Fruit fly (Drosophila melanogaster) whole organism, pupa: ENCODE results near the gene Wdr59.

Experiments
- CG10348 ChIP-seq: fragments of 200-800 bp; sonication (Bioruptor generic); IDR thresholded peaks from 2 replicates; pipeline ENCODE4 v1.3.6; 2022; ENCODE audit warnings: missing biosample characterization, missing genetic modification characterization
- CG12605 ChIP-seq: fragments of 200-800 bp; sonication (Bioruptor generic); IDR thresholded peaks from 2 replicates; pipeline ENCODE4 v1.3.6; 2022; ENCODE audit warnings: missing biosample characterization, missing genetic modification characterization
- CG13204 ChIP-seq: fragments of 200-800 bp; sonication (Bioruptor generic); optimal IDR thresholded peaks from 2 replicates; lab custom pipeline; 2018; ENCODE audit warnings: missing biosample characterization, mild to moderate bottlenecking, missing genetic modification characterization, moderate library complexity
- CG14655 ChIP-seq: fragments of 200-800 bp; sonication (Bioruptor generic); optimal IDR thresholded peaks from 3 replicates; lab custom pipeline; 2017; ENCODE audit warnings: mild to moderate bottlenecking, missing biosample characterization, missing genetic modification reagents, missing genetic modification characterization
- CG15710 ChIP-seq: fragments of 200-800 bp; sonication (Bioruptor generic); optimal IDR thresholded peaks from 2 replicates; lab custom pipeline; 2018; ENCODE audit warnings: missing biosample characterization, mild to moderate bottlenecking, missing genetic modification characterization, moderate library complexity
- CG17806 ChIP-seq: fragments of 200-800 bp; sonication (Bioruptor generic); optimal IDR thresholded peaks from 2 replicates; lab custom pipeline; 2018; ENCODE audit warnings: missing biosample characterization, mild to moderate bottlenecking, missing genetic modification characterization, moderate library complexity
- CG32121 ChIP-seq: fragments of 200-800 bp; sonication (Bioruptor generic); IDR thresholded peaks from 2 replicates; pipeline ENCODE4 v1.3.6; 2022; ENCODE audit warnings: missing biosample characterization, missing genetic modification characterization
- CG34367 ChIP-seq: fragments of 200-800 bp; sonication (Bioruptor generic); optimal IDR thresholded peaks from 2 replicates; lab custom pipeline; 2018; ENCODE audit warnings: missing biosample characterization, mild to moderate bottlenecking, missing genetic modification characterization
- CG4496 ChIP-seq: fragments of 200-800 bp; sonication (Bioruptor generic); IDR thresholded peaks from 3 replicates; pipeline ENCODE4 v1.3.6; 2022; ENCODE audit warnings: missing biosample characterization, missing genetic modification characterization
- CG8159 ChIP-seq: fragments of 200-800 bp; sonication (Bioruptor generic); optimal IDR thresholded peaks from 3 replicates; lab custom pipeline; 2018; ENCODE audit warnings: missing biosample characterization, mild to moderate bottlenecking, missing genetic modification characterization, moderate library complexity
- CG8301 ChIP-seq: fragments of 200-800 bp; sonication (Bioruptor generic); optimal IDR thresholded peaks from 2 replicates; lab custom pipeline; 2018; ENCODE audit warnings: missing biosample characterization, mild to moderate bottlenecking, missing genetic modification characterization
- CG9948 ChIP-seq: fragments of 200-800 bp; sonication (Bioruptor generic); optimal IDR thresholded peaks from 2 replicates; lab custom pipeline; 2018; ENCODE audit warnings: missing biosample characterization, mild to moderate bottlenecking, missing genetic modification characterization, moderate library complexity
- D1 ChIP-seq: fragments of 200-800 bp; sonication (Bioruptor generic); optimal IDR thresholded peaks from 2 replicates; lab custom pipeline; 2018; ENCODE audit warnings: missing biosample characterization, mild to moderate bottlenecking, missing genetic modification characterization, moderate library complexity
- EcR ChIP-seq: fragments of 200-800 bp; sonication (Bioruptor generic); optimal IDR thresholded peaks from 3 replicates; lab custom pipeline; 2019; ENCODE audit warnings: missing biosample characterization, missing genetic modification characterization, mild to moderate bottlenecking, moderate library complexity, missing genetic modification reagents
- Ets98B ChIP-seq: fragments of 200-800 bp; sonication (Bioruptor generic); IDR thresholded peaks from 2 replicates; pipeline ENCODE4 v1.3.6; 2022; ENCODE audit warnings: missing biosample characterization, missing genetic modification characterization
- Pif1A ChIP-seq: fragments of 200-800 bp; sonication (Bioruptor generic); optimal IDR thresholded peaks from 3 replicates; lab custom pipeline; 2016; ENCODE audit warnings: missing biosample characterization, missing genetic modification characterization
- Pif1B ChIP-seq: fragments of 200-800 bp; sonication (Bioruptor generic); optimal IDR thresholded peaks from 3 replicates; lab custom pipeline; 2016; ENCODE audit warnings: missing biosample characterization, missing genetic modification characterization
- Snoo ChIP-seq: fragments of 200-800 bp; sonication (Bioruptor generic); optimal IDR thresholded peaks from 3 replicates; lab custom pipeline; 2017; ENCODE audit warnings: missing biosample characterization, mild to moderate bottlenecking, missing genetic modification characterization, inconsistent platforms
- gl ChIP-seq: fragments of 200-800 bp; sonication (Bioruptor generic); optimal IDR thresholded peaks from 2 replicates; lab custom pipeline; 2018; ENCODE audit warnings: missing biosample characterization, mild to moderate bottlenecking, missing genetic modification characterization
- rn ChIP-seq: fragments of 200-800 bp; sonication (Bioruptor generic); IDR thresholded peaks from 2 replicates; pipeline ENCODE4 v1.3.6; 2022; ENCODE audit warnings: missing biosample characterization, missing genetic modification characterization

The Wdr59 gene

DNA sequence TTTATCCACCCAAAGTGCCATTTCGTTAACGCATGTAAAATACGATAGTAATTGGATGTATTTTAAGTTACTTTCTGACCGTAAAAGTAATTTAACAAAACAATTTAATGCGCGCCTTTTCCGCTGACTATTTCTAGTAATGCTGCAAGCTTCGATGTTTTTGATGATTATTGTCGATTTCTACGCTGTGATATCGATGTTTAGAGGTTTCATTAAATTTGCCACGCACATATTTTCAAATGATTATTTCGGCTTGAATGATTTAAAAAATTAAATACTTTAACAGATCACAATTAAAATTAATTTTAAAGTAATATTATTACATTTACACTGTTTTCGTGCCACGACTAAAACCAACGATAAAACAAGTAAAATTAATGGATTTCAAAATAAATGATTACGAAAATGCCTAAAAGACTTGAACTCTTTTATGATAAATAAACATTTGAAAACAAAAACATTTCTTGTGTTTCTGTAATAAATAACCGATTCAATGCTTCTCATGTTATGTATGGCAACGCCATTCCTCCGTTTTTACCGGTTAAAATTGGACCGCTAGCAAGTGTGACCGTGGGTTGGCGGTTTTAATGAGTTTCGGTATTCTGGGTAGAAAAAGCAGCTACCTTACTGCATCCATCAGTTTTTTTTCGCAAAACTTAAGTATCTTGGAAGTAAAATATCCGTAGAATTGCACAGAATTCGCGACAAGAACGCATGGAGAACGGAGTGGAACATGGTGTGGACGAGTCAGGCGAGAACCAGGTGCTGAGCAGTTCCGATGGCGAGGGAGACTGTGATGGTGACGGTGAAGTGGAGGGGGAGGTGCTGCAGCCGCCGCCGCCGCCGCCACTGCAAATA lies 39.1 kb downstream of the Wdr59 start, which contains the start of the genes RfC38 and CG4751:
TSS of gene RfC38 (minus strand) at position 495 of the 858 bp plus-strand sequence.
TSS of gene CG4751 (plus strand) at position 587 of the 858 bp plus-strand sequence.
- TF ChIP-seq Pif1A (GFP tag; lab: Kevin White, UChicago) (no peak), CG12605 (GFP tag; lab: Robert Waterston, UW) (no peak), CG15710 (tag; lab: Kevin White, UChicago) (no peak), Snoo (tag; lab: Kevin White, UChicago) (no peak), CG32121 (GFP tag; lab: Robert Waterston, UW) (no peak), CG4496 (GFP tag; lab: Robert Waterston, UW) (no peak), rn (GFP tag; lab: Robert Waterston, UW) (no peak), CG9948 (tag; lab: Kevin White, UChicago) (no peak), Ets98B (no peak), CG13204 (no peak), CG8159 (tag; lab: Kevin White, UChicago) (no peak), Pif1B (GFP tag; lab: Kevin White, UChicago) (no peak), D1 (tag; lab: Kevin White, UChicago) (no peak)

DNA sequence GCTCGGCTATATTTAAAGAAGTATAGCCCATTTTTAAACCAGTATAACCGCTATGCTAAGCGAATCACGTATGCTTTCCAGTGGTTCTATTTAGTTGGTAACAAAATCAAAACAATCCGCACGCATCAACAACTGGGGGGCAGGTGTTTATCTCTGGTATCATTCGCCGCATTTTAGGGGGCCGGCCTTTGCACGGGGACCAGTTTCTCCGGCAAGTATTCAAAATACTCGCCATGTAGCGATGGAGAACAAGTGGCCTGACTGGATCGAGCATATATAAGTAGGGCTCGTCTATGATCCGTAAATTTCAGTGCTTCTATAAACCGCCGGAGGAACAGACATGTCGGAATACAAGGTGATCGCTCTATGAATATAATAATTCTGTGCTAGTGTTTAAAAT lies 44.8 kb downstream of the Wdr59 start, which contains the start of gene hgo:
TSS of gene hgo (plus strand) at position 301 of the 400 bp plus-strand sequence.
- TF ChIP-seq D1 (tag; lab: Kevin White, UChicago) (no peak), CG17806 (tag; lab: Kevin White, UChicago) (no peak), rn (GFP tag; lab: Robert Waterston, UW) (no peak), CG15710 (tag; lab: Kevin White, UChicago) (no peak), Snoo (tag; lab: Kevin White, UChicago) (no peak), CG4496 (GFP tag; lab: Robert Waterston, UW) (no peak), CG34367 (no peak), CG8159 (tag; lab: Kevin White, UChicago) (no peak), CG8301 (tag; lab: Kevin White, UChicago) (no peak), Pif1A (GFP tag; lab: Kevin White, UChicago) (no peak), CG14655 (GFP tag; lab: Kevin White, UChicago) (no peak), EcR (GFP tag; lab: Kevin White, UChicago) (no peak), gl (tag; lab: Kevin White, UChicago) (no peak), CG10348 (no peak), Ets98B (no peak), CG32121 (GFP tag; lab: Robert Waterston, UW) (no peak)
